Worm (Caenorhabditis elegans) whole organism, young adult: ENCODE measurements around the gene F57A10.2.

Source experiments
- B0019.2 ChIP-seq: fragments of 200-800 bp; sonication (Bioruptor generic); conservative IDR thresholded peaks from 2 replicates; pipeline ENCODE4 v1.3.6; 2022; ENCODE audit warnings: missing genetic modification reagents, missing genetic modification characterization, missing compliant biosample characterization
- B0035.1 ChIP-seq: sonication (generic microtip); optimal IDR thresholded peaks from 2 replicates; lab custom pipeline; 2016; ENCODE audit warnings: missing genetic modification characterization, mild to moderate bottlenecking, missing compliant biosample characterization, missing genotype, missing genetic modification reagents
- B0261.1 ChIP-seq: sonication (generic microtip); optimal IDR thresholded peaks from 2 replicates; lab custom pipeline; 2016; ENCODE audit warnings: mild to moderate bottlenecking, missing genetic modification characterization, moderate library complexity, missing compliant biosample characterization
- C06A6.2 ChIP-seq: fragments of 200-800 bp; sonication (Bioruptor generic); conservative IDR thresholded peaks from 2 replicates; pipeline ENCODE4 v1.3.6; 2022; ENCODE audit warnings: missing genetic modification characterization, missing compliant biosample characterization
- C17E4.6 ChIP-seq: fragments of 200-800 bp; sonication (Bioruptor generic); IDR thresholded peaks from 2 replicates; pipeline ENCODE4 v1.3.6; 2022; ENCODE audit warnings: missing genetic modification reagents, missing genetic modification characterization, missing compliant biosample characterization
- D2030.7 ChIP-seq: fragments of 200-800 bp; sonication (Bioruptor generic); IDR thresholded peaks from 2 replicates; pipeline ENCODE4 v1.3.6; 2022; ENCODE audit warnings: missing genetic modification reagents, missing genetic modification characterization, missing compliant biosample characterization
- F23B12.7 ChIP-seq: sonication (generic microtip); optimal IDR thresholded peaks from 2 replicates; lab custom pipeline; 2017; ENCODE audit warnings: missing genetic modification characterization, mild to moderate bottlenecking, missing compliant biosample characterization, antibody characterized with exemption, moderate library complexity; ENCODE audit not compliant: insufficient read depth
- F37B4.10 ChIP-seq: fragments of 200-800 bp; sonication (Bioruptor generic); IDR thresholded peaks from 2 replicates; pipeline ENCODE4 v1.3.6; 2022; ENCODE audit warnings: missing genetic modification characterization, missing compliant biosample characterization
- F49E8.2 ChIP-seq: sonication (generic microtip); optimal IDR thresholded peaks from 3 replicates; lab custom pipeline; 2017; ENCODE audit warnings: missing genetic modification characterization, mild to moderate bottlenecking, missing compliant biosample characterization, antibody characterized with exemption, moderate library complexity; ENCODE audit not compliant: insufficient read depth
- F52B5.7 ChIP-seq: sonication (generic microtip); optimal IDR thresholded peaks from 2 replicates; lab custom pipeline; 2016; ENCODE audit warnings: mild to moderate bottlenecking, missing genetic modification characterization, missing compliant biosample characterization
- F57A8.1 ChIP-seq: fragments of 200-800 bp; sonication (Bioruptor generic); optimal IDR thresholded peaks from 2 replicates; lab custom pipeline; 2018; ENCODE audit warnings: mild to moderate bottlenecking, missing genetic modification characterization, moderate library complexity, missing compliant biosample characterization
- F57C9.4 ChIP-seq: sonication (generic microtip); optimal IDR thresholded peaks from 2 replicates; lab custom pipeline; 2017; ENCODE audit warnings: mild to moderate bottlenecking, missing genetic modification characterization, missing compliant biosample characterization
- Y53G8AR.9 ChIP-seq: fragments of 200-800 bp; sonication (Bioruptor generic); conservative IDR thresholded peaks from 2 replicates; pipeline ENCODE4 v1.3.6; 2022; ENCODE audit warnings: missing genetic modification reagents, missing genetic modification characterization, missing compliant biosample characterization
- Y56A3A.18 ChIP-seq: fragments of 200-800 bp; sonication (Bioruptor generic); IDR thresholded peaks from 2 replicates; pipeline ENCODE4 v1.3.6; 2022; ENCODE audit warnings: missing genetic modification reagents, missing genetic modification characterization, missing compliant biosample characterization
- Y67H2A.10 ChIP-seq: fragments of 200-800 bp; sonication (Bioruptor generic); conservative IDR thresholded peaks from 2 replicates; pipeline ENCODE4 v1.3.6; 2022; ENCODE audit warnings: missing genetic modification reagents, missing genetic modification characterization, missing compliant biosample characterization
- Y79H2A.3 ChIP-seq: fragments of 200-800 bp; sonication (Bioruptor generic); conservative IDR thresholded peaks from 2 replicates; pipeline ENCODE4 v1.3.6; 2022; ENCODE audit warnings: missing genetic modification reagents, missing genetic modification characterization, missing compliant biosample characterization
- aptf-2 ChIP-seq: fragments of 200-800 bp; sonication (Bioruptor generic); conservative IDR thresholded peaks from 2 replicates; pipeline ENCODE4 v1.3.6; 2022; ENCODE audit warnings: missing genetic modification reagents, missing genetic modification characterization, missing compliant biosample characterization
- bed-2 ChIP-seq: fragments of 200-800 bp; sonication (Bioruptor generic); IDR thresholded peaks from 2 replicates; pipeline ENCODE4 v1.3.6; 2022; ENCODE audit warnings: missing genetic modification reagents, missing genetic modification characterization, missing compliant biosample characterization
- ccch-3 ChIP-seq: fragments of 200-800 bp; sonication (Bioruptor generic); optimal IDR thresholded peaks from 2 replicates; lab custom pipeline; 2018; ENCODE audit warnings: mild to moderate bottlenecking, missing genetic modification characterization, missing compliant biosample characterization
- cebp-1 ChIP-seq, 2 experiments: fragments of 200-800 bp in 1 of 2; sonication (Bioruptor generic) in 1 of 2; sonication (generic microtip) in 1 of 2; IDR thresholded peaks in 1 of 2; optimal IDR thresholded peaks in 1 of 2; 2 replicates each; pipeline versions ENCODE4 v1.3.6 to Lab custom; 2017 to 2022; ENCODE audit warnings: missing compliant biosample characterization in 2 of 2, missing genetic modification characterization in 2 of 2, mild to moderate bottlenecking in 1 of 2, missing genetic modification reagents in 1 of 2, moderate library complexity in 1 of 2
- ceh-27 ChIP-seq: fragments of 200-800 bp; sonication (Bioruptor generic); optimal IDR thresholded peaks from 2 replicates; lab custom pipeline; 2018; ENCODE audit warnings: mild to moderate bottlenecking, missing genetic modification characterization, moderate library complexity, missing compliant biosample characterization
- ceh-40 ChIP-seq: fragments of 200-800 bp; sonication (Bioruptor generic); IDR thresholded peaks from 2 replicates; pipeline ENCODE4 v1.3.6; 2022; ENCODE audit warnings: missing genetic modification characterization, missing compliant biosample characterization
- ceh-58 ChIP-seq: fragments of 200-800 bp; sonication (Bioruptor generic); IDR thresholded peaks from 2 replicates; pipeline ENCODE4 v1.3.6; 2022; ENCODE audit warnings: missing genetic modification characterization, missing compliant biosample characterization
- ceh-79 ChIP-seq: sonication (generic microtip); optimal IDR thresholded peaks from 2 replicates; lab custom pipeline; 2017; ENCODE audit warnings: mild to moderate bottlenecking, missing genetic modification characterization, missing compliant biosample characterization
- ceh-91 ChIP-seq: fragments of 200-800 bp; sonication (Bioruptor generic); IDR thresholded peaks from 2 replicates; pipeline ENCODE4 v1.3.6; 2022; ENCODE audit warnings: missing genetic modification reagents, missing genetic modification characterization, missing compliant biosample characterization
- dpff-1 ChIP-seq: sonication (generic microtip); optimal IDR thresholded peaks from 2 replicates; lab custom pipeline; 2017; ENCODE audit warnings: mild to moderate bottlenecking, missing genetic modification characterization, missing compliant biosample characterization
- dpl-1 ChIP-seq: fragments of 150-350 bp; optimal IDR thresholded peaks from 2 replicates; lab custom pipeline; 2014; ENCODE audit warnings: missing biosample characterization, missing genetic modification reagents, missing genetic modification characterization
- egl-44 ChIP-seq: fragments of 200-800 bp; sonication (Bioruptor generic); IDR thresholded peaks from 2 replicates; pipeline ENCODE4 v1.3.6; 2022; ENCODE audit warnings: missing genetic modification reagents, missing genetic modification characterization, missing compliant biosample characterization
- egrh-3 ChIP-seq: fragments of 200-800 bp; sonication (Bioruptor generic); IDR thresholded peaks from 2 replicates; pipeline ENCODE4 v1.3.6; 2022; ENCODE audit warnings: missing genetic modification reagents, missing genetic modification characterization, missing compliant biosample characterization
- gei-17 ChIP-seq: fragments of 200-800 bp; sonication (Bioruptor generic); optimal IDR thresholded peaks from 2 replicates; lab custom pipeline; 2018; ENCODE audit warnings: mild to moderate bottlenecking, missing genetic modification characterization, missing compliant biosample characterization
- him-1 ChIP-seq: sonication (generic microtip); optimal IDR thresholded peaks from 2 replicates; lab custom pipeline; 2016; ENCODE audit warnings: missing genotype, missing genetic modification reagents, missing genetic modification characterization, missing compliant biosample characterization
- hlh-12 ChIP-seq: sonication (generic microtip); optimal IDR thresholded peaks from 2 replicates; lab custom pipeline; 2016; ENCODE audit warnings: missing genetic modification characterization, missing compliant biosample characterization
- hmg-1.2 ChIP-seq: fragments of 200-800 bp; sonication (Bioruptor generic); IDR thresholded peaks from 2 replicates; pipeline ENCODE4 v1.3.6; 2022; ENCODE audit warnings: missing genetic modification reagents, missing genetic modification characterization, missing compliant biosample characterization
- hmg-20 ChIP-seq: fragments of 200-800 bp; sonication (Bioruptor generic); IDR thresholded peaks from 2 replicates; pipeline ENCODE4 v1.3.6; 2022; ENCODE audit warnings: missing genetic modification reagents, missing genetic modification characterization, missing compliant biosample characterization
- lsl-1 ChIP-seq: fragments of 200-800 bp; sonication (Bioruptor generic); optimal IDR thresholded peaks from 2 replicates; lab custom pipeline; 2018; ENCODE audit warnings: mild to moderate bottlenecking, missing genetic modification characterization, moderate library complexity, missing compliant biosample characterization
- lsy-27 ChIP-seq: sonication (generic microtip); optimal IDR thresholded peaks from 2 replicates; lab custom pipeline; 2017; ENCODE audit warnings: missing genetic modification characterization, mild to moderate bottlenecking, missing compliant biosample characterization, antibody characterized with exemption, missing genotype, borderline replicate concordance; ENCODE audit not compliant: insufficient read depth
- madf-10 ChIP-seq: sonication (generic microtip); optimal IDR thresholded peaks from 2 replicates; lab custom pipeline; 2016; ENCODE audit warnings: mild to moderate bottlenecking, missing genetic modification characterization, missing compliant biosample characterization
- mcd-1 ChIP-seq: fragments of 200-800 bp; sonication (Bioruptor generic); IDR thresholded peaks from 2 replicates; pipeline ENCODE4 v1.3.6; 2022; ENCODE audit warnings: missing genetic modification reagents, missing genetic modification characterization, missing compliant biosample characterization
- nfya-1 ChIP-seq: sonication (generic microtip); optimal IDR thresholded peaks from 2 replicates; lab custom pipeline; 2017; ENCODE audit warnings: antibody characterized with exemption, missing compliant biosample characterization, missing genetic modification characterization, borderline replicate concordance; ENCODE audit not compliant: insufficient read depth
- nhr-27 ChIP-seq: fragments of 200-800 bp; sonication (Bioruptor generic); optimal IDR thresholded peaks from 2 replicates; lab custom pipeline; 2018; ENCODE audit warnings: mild to moderate bottlenecking, missing genetic modification characterization, moderate library complexity, missing compliant biosample characterization
- nhr-80 ChIP-seq: sonication (generic microtip); optimal IDR thresholded peaks from 2 replicates; lab custom pipeline; 2016; ENCODE audit warnings: missing genetic modification characterization, missing compliant biosample characterization
- pbrm-1 ChIP-seq: fragments of 200-800 bp; sonication (Bioruptor generic); IDR thresholded peaks from 2 replicates; pipeline ENCODE4 v1.3.6; 2022; ENCODE audit warnings: missing genetic modification reagents, missing genetic modification characterization, missing compliant biosample characterization
- rec-8 ChIP-seq, 2 experiments: sonication (generic microtip); optimal IDR thresholded peaks; 2 replicates each; lab custom pipeline; 2016; ENCODE audit warnings: mild to moderate bottlenecking in 2 of 2, missing genetic modification characterization in 2 of 2, missing genetic modification reagents in 2 of 2, missing genotype in 2 of 2, missing biosample characterization in 1 of 2, missing compliant biosample characterization in 1 of 2, moderate library complexity in 1 of 2
- snpc-3.4 ChIP-seq: sonication (generic microtip); optimal IDR thresholded peaks from 2 replicates; lab custom pipeline; 2017; ENCODE audit warnings: missing genetic modification characterization, mild to moderate bottlenecking, missing compliant biosample characterization, antibody characterized with exemption, moderate library complexity, missing genotype, missing genetic modification reagents
- zfh-2 ChIP-seq: fragments of 200-800 bp; sonication (Bioruptor generic); conservative IDR thresholded peaks from 2 replicates; pipeline ENCODE4 v1.3.6; 2022; ENCODE audit warnings: missing genetic modification reagents, missing genetic modification characterization, missing compliant biosample characterization
- ztf-22 ChIP-seq: fragments of 200-800 bp; sonication (Bioruptor generic); optimal IDR thresholded peaks from 2 replicates; lab custom pipeline; 2018; ENCODE audit warnings: mild to moderate bottlenecking, missing genetic modification characterization, moderate library complexity, missing compliant biosample characterization
- ztf-6 ChIP-seq: fragments of 200-800 bp; sonication (Bioruptor generic); IDR thresholded peaks from 2 replicates; pipeline ENCODE4 v1.3.6; 2022; ENCODE audit warnings: missing genetic modification reagents, missing genetic modification characterization, missing compliant biosample characterization

The F57A10.2 gene

DNA sequence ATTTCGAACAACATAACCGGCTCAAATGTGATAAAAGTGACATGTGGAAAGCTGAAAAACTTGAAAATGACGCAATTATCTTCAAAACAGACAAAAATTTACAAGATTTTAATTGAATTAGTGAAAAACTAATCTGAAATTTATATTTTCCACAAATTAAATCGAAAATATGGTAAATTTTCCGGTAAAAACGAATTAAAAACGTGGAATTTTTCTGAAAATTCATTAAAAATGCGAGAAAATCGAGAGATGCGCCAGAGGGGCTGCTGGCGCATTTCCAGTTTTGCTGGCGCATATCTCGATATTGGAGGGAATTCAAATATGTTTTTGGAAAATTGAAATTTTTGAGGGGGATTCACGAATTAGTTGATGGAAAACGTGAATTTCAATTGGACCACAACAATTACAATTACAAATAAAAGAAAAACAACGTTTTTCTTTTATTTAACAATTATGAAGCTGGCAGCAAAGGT, at the start of gene F57A10.2, which contains the start of gene haf-3 (continued):
- TF ChIP-seq ccch-3 (GFP tag; lab: Kevin White, UChicago), result no peak
- TF ChIP-seq bed-2, result no peak
- TF ChIP-seq nfya-1, result no peak
- peak; percentile 91 for TF ChIP-seq Y53G8AR.9
- no peak for TF ChIP-seq ceh-58 (GFP tag; lab: Robert Waterston, UW)
- no peak for TF ChIP-seq aptf-2 (GFP tag; lab: Robert Waterston, UW)
- TF ChIP-seq egrh-3, result no peak
- no peak for TF ChIP-seq hlh-12 (tag; lab: Kevin White, UChicago)
- no peak for TF ChIP-seq Y67H2A.10 (GFP tag; lab: Robert Waterston, UW)
- peak; percentile 92 for TF ChIP-seq pbrm-1 (GFP tag; lab: Robert Waterston, UW)
- TF ChIP-seq mcd-1, result peak; percentile 92
- peak; percentile 67 for TF ChIP-seq ceh-91 (GFP tag; lab: Robert Waterston, UW)
- TF ChIP-seq F23B12.7 (tag; lab: Kevin White, UChicago), result peak; percentile 86
- TF ChIP-seq dpff-1 (tag; lab: Kevin White, UChicago), result no peak
- TF ChIP-seq B0035.1, result no peak
- TF ChIP-seq hmg-1.2 (GFP tag; lab: Robert Waterston, UW), result peak; percentile 57
- TF ChIP-seq egl-44 (GFP tag; lab: Robert Waterston, UW), result no peak
- no peak for TF ChIP-seq F37B4.10 (GFP tag; lab: Robert Waterston, UW)
- peak; percentile 48 for TF ChIP-seq gei-17
- peak; percentile 75; the same call in 1 of the 2 replicates for TF ChIP-seq hmg-20 (GFP tag; lab: Robert Waterston, UW)
- TF ChIP-seq rec-8 (tag; optimal IDR thresholded peaks at IDR 0.05; lab: Kevin White, UChicago), result no peak
- peak; percentile 65 for TF ChIP-seq him-1 (tag; lab: Kevin White, UChicago)
- no peak for TF ChIP-seq nhr-27 (tag; lab: Kevin White, UChicago)
- TF ChIP-seq nhr-80 (tag; lab: Kevin White, UChicago), result peak; percentile 28
- peak; percentile 71 for TF ChIP-seq Y56A3A.18 (GFP tag; lab: Robert Waterston, UW)
- no peak for TF ChIP-seq F57A8.1 (GFP tag; lab: Kevin White, UChicago)
- TF ChIP-seq B0261.1, result peak; percentile 34
- no peak for TF ChIP-seq F52B5.7 (tag; lab: Kevin White, UChicago)
- peak; percentile 75 for TF ChIP-seq C06A6.2 (GFP tag; lab: Robert Waterston, UW)
- TF ChIP-seq cebp-1 (GFP tag; IDR thresholded peaks at IDR 0.05; lab: Robert Waterston, UW), result no peak
- peak; percentile 81 for TF ChIP-seq cebp-1 (tag; optimal IDR thresholded peaks at IDR 0.05; lab: Kevin White, UChicago)
- TF ChIP-seq F57C9.4, result no peak
- TF ChIP-seq lsl-1 (GFP tag; lab: Kevin White, UChicago), result peak; percentile 71
- TF ChIP-seq ztf-22 (GFP tag; lab: Kevin White, UChicago), result no peak
- no peak for TF ChIP-seq B0019.2 (GFP tag; lab: Robert Waterston, UW)
- no peak for TF ChIP-seq ztf-6 (GFP tag; lab: Robert Waterston, UW)
- TF ChIP-seq dpl-1, result peak; percentile 97
- TF ChIP-seq D2030.7 (GFP tag; lab: Robert Waterston, UW), result peak; percentile 83
- TF ChIP-seq ceh-79 (tag; lab: Kevin White, UChicago), result no peak
- TF ChIP-seq ceh-27, result peak; percentile 65
- TF ChIP-seq Y79H2A.3, result no peak
- no peak for TF ChIP-seq C17E4.6
- TF ChIP-seq zfh-2 (GFP tag; lab: Robert Waterston, UW), result no peak
- peak; percentile 35 for TF ChIP-seq F49E8.2 (tag; lab: Kevin White, UChicago)
- TF ChIP-seq lsy-27 (tag; lab: Kevin White, UChicago), result no peak
- TF ChIP-seq snpc-3.4, result peak; percentile 83
- peak; percentile 38 for TF ChIP-seq madf-10 (tag; lab: Kevin White, UChicago)
- no peak for TF ChIP-seq ceh-40 (GFP tag; lab: Robert Waterston, UW)
